Fruit fly (Drosophila melanogaster) whole organism, embryonic: ENCODE results near the gene CG1965.

Source experiments
- Aef1 ChIP-seq: fragments of 200-800 bp; sonication (Bioruptor generic); IDR thresholded peaks from 3 replicates; pipeline ENCODE4 v1.3.6; 2022; ENCODE audit warnings: missing biosample characterization, missing genetic modification characterization
- B-H1 ChIP-seq: fragments of 200-800 bp; sonication (Bioruptor generic); IDR thresholded peaks from 3 replicates; pipeline ENCODE4 v1.3.6; 2022; ENCODE audit warnings: missing biosample characterization, missing genetic modification characterization
- Bdp1 ChIP-seq: fragments of 200-800 bp; sonication (Bioruptor generic); optimal IDR thresholded peaks from 3 replicates; lab custom pipeline; 2016; ENCODE audit warnings: missing biosample characterization, missing genetic modification characterization
- CG11247 ChIP-seq: fragments of 200-800 bp; sonication (Bioruptor generic); IDR thresholded peaks from 2 replicates; pipeline ENCODE4 v1.3.6; 2022; ENCODE audit warnings: missing biosample characterization, missing genetic modification characterization
- CG12299 ChIP-seq: fragments of 200-800 bp; sonication (Bioruptor generic); optimal IDR thresholded peaks from 2 replicates; lab custom pipeline; 2018; ENCODE audit warnings: missing biosample characterization, mild to moderate bottlenecking, missing genetic modification characterization
- CG12391 ChIP-seq: fragments of 200-800 bp; sonication (Bioruptor generic); optimal IDR thresholded peaks from 3 replicates; lab custom pipeline; 2018; ENCODE audit warnings: missing biosample characterization, mild to moderate bottlenecking, missing genetic modification characterization, moderate library complexity
- CG13424 ChIP-seq: fragments of 200-800 bp; sonication (Bioruptor generic); optimal IDR thresholded peaks from 2 replicates; lab custom pipeline; 2019; ENCODE audit warnings: missing biosample characterization, mild to moderate bottlenecking, missing genetic modification characterization, moderate library complexity
- CG14965 ChIP-seq: fragments of 200-800 bp; sonication (Bioruptor generic); optimal IDR thresholded peaks from 2 replicates; lab custom pipeline; 2016; ENCODE audit warnings: missing biosample characterization, missing genetic modification characterization, borderline replicate concordance
- CG15696 ChIP-seq: fragments of 200-800 bp; sonication (Bioruptor generic); optimal IDR thresholded peaks from 2 replicates; lab custom pipeline; 2019; ENCODE audit warnings: missing biosample characterization, mild to moderate bottlenecking, missing genetic modification characterization, moderate library complexity
- CG16863 ChIP-seq: fragments of 200-800 bp; sonication (Bioruptor generic); optimal IDR thresholded peaks from 3 replicates; lab custom pipeline; 2016; ENCODE audit warnings: missing biosample characterization, missing genetic modification characterization
- CG3407 ChIP-seq: fragments of 200-800 bp; sonication (Bioruptor generic); optimal IDR thresholded peaks from 2 replicates; lab custom pipeline; 2018; ENCODE audit warnings: missing biosample characterization, mild to moderate bottlenecking, missing genetic modification characterization
- CG34422 ChIP-seq: fragments of 200-800 bp; sonication (Bioruptor generic); IDR thresholded peaks from 3 replicates; pipeline ENCODE4 v1.3.6; 2022; ENCODE audit warnings: missing biosample characterization, missing genetic modification characterization
- CG3726 ChIP-seq: fragments of 200-800 bp; sonication (Bioruptor generic); IDR thresholded peaks from 3 replicates; pipeline ENCODE4, ENCODE4 v1.3.6; 2022; ENCODE audit warnings: missing biosample characterization, missing genetic modification characterization
- CG3847 ChIP-seq: fragments of 200-800 bp; sonication (Bioruptor generic); IDR thresholded peaks from 2 replicates; pipeline ENCODE4 v1.3.6; 2022; ENCODE audit warnings: missing biosample characterization, missing genetic modification characterization
- CG4282 ChIP-seq: fragments of 200-800 bp; sonication (Bioruptor generic); optimal IDR thresholded peaks from 2 replicates; lab custom pipeline; 2016; ENCODE audit warnings: missing biosample characterization, missing genetic modification characterization
- CG4424 ChIP-seq: fragments of 200-800 bp; sonication (Bioruptor generic); optimal IDR thresholded peaks from 3 replicates; lab custom pipeline; 2016; ENCODE audit warnings: missing biosample characterization, missing genetic modification characterization
- CG6791 ChIP-seq: fragments of 200-800 bp; sonication (Bioruptor generic); IDR thresholded peaks from 3 replicates; pipeline ENCODE4 v1.3.6; 2022; ENCODE audit warnings: missing biosample characterization, missing genetic modification characterization; ENCODE audit not compliant: partially characterized antibody
- CG8765 ChIP-seq: fragments of 200-800 bp; sonication (Bioruptor generic); IDR thresholded peaks from 2 replicates; pipeline ENCODE4 v1.3.6; 2022; ENCODE audit warnings: missing biosample characterization, missing genetic modification characterization
- Dp ChIP-seq: fragments of 200-800 bp; sonication (Bioruptor generic); optimal IDR thresholded peaks from 2 replicates; lab custom pipeline; 2018; ENCODE audit warnings: missing biosample characterization, mild to moderate bottlenecking, missing genetic modification characterization, moderate library complexity
- Fer1 ChIP-seq: fragments of 200-800 bp; sonication (Bioruptor generic); optimal IDR thresholded peaks from 2 replicates; lab custom pipeline; 2017; ENCODE audit warnings: missing biosample characterization, mild to moderate bottlenecking, missing genetic modification characterization
- Gug ChIP-seq: fragments of 200-800 bp; sonication (Bioruptor generic); IDR thresholded peaks from 4 replicates; pipeline ENCODE4 v1.3.6; 2022; ENCODE audit warnings: missing biosample characterization, missing genetic modification characterization
- H2.0 ChIP-seq: fragments of 200-800 bp; sonication (Bioruptor generic); IDR thresholded peaks from 2 replicates; pipeline ENCODE4 v1.3.6; 2022; ENCODE audit warnings: missing biosample characterization, missing genetic modification characterization
- HLH3B ChIP-seq: fragments of 200-800 bp; sonication (Bioruptor generic); IDR thresholded peaks from 2 replicates; pipeline ENCODE4 v1.3.6; 2022; ENCODE audit warnings: missing biosample characterization, missing genetic modification characterization
- HLH4C ChIP-seq: fragments of 200-800 bp; sonication (Bioruptor generic); IDR thresholded peaks from 3 replicates; pipeline ENCODE4 v1.3.6; 2022; ENCODE audit warnings: missing biosample characterization, missing genetic modification characterization; ENCODE audit not compliant: partially characterized antibody
- HmgD ChIP-seq: fragments of 200-800 bp; sonication (Bioruptor generic); optimal IDR thresholded peaks from 3 replicates; lab custom pipeline; 2016; ENCODE audit warnings: missing biosample characterization, missing genetic modification characterization
- Lhr ChIP-seq: fragments of 200-800 bp; sonication (Bioruptor generic); optimal IDR thresholded peaks from 3 replicates; lab custom pipeline; 2017; ENCODE audit warnings: mild to moderate bottlenecking, missing biosample characterization, missing genetic modification reagents, missing genetic modification characterization
- Optix ChIP-seq: fragments of 200-800 bp; sonication (Bioruptor generic); IDR thresholded peaks from 3 replicates; pipeline ENCODE4 v1.3.6; 2022; ENCODE audit warnings: missing biosample characterization, missing genetic modification characterization
- Pdp1 ChIP-seq, 2 experiments: fragments of 200-800 bp; sonication (Bioruptor generic); optimal IDR thresholded peaks; 3 replicates each; lab custom pipeline; 2016; ENCODE audit warnings: missing biosample characterization in 2 of 2, missing genetic modification characterization in 2 of 2, mild to moderate bottlenecking in 1 of 2, moderate library complexity in 1 of 2
- Ssrp ChIP-seq: fragments of 200-800 bp; sonication (Bioruptor generic); optimal IDR thresholded peaks from 2 replicates; lab custom pipeline; 2018; ENCODE audit warnings: missing biosample characterization, mild to moderate bottlenecking, missing genetic modification characterization, moderate library complexity
- Usf ChIP-seq: fragments of 200-800 bp; sonication (Bioruptor generic); optimal IDR thresholded peaks from 2 replicates; lab custom pipeline; 2017; ENCODE audit warnings: missing genotype, missing biosample characterization, missing genetic modification characterization
- Xrp1 ChIP-seq: fragments of 200-800 bp; sonication (Bioruptor generic); IDR thresholded peaks from 2 replicates; pipeline ENCODE4 v1.3.6; 2022; ENCODE audit warnings: missing biosample characterization, missing genetic modification characterization
- ato ChIP-seq: fragments of 200-800 bp; sonication (Bioruptor generic); IDR thresholded peaks from 2 replicates; pipeline ENCODE4 v1.3.6; 2022; ENCODE audit warnings: missing biosample characterization, missing genetic modification characterization; ENCODE audit not compliant: partially characterized antibody
- chn ChIP-seq: fragments of 200-800 bp; sonication (Bioruptor generic); optimal IDR thresholded peaks from 2 replicates; lab custom pipeline; 2016; ENCODE audit warnings: missing biosample characterization, missing genetic modification characterization
- crc ChIP-seq: fragments of 200-800 bp; sonication (Bioruptor generic); optimal IDR thresholded peaks from 2 replicates; lab custom pipeline; 2016; ENCODE audit warnings: missing biosample characterization, missing genetic modification characterization
- dimm ChIP-seq: fragments of 200-800 bp; sonication (Bioruptor generic); IDR thresholded peaks from 2 replicates; pipeline ENCODE4 v1.3.6; 2022; ENCODE audit warnings: missing biosample characterization, missing genetic modification characterization
- emc ChIP-seq: fragments of 200-800 bp; sonication (Bioruptor generic); optimal IDR thresholded peaks from 2 replicates; lab custom pipeline; 2016; ENCODE audit warnings: missing biosample characterization, missing genetic modification characterization
- ems ChIP-seq: fragments of 200-800 bp; sonication (Bioruptor generic); optimal IDR thresholded peaks from 3 replicates; lab custom pipeline; 2016; ENCODE audit warnings: missing biosample characterization, missing genetic modification characterization
- fd64A ChIP-seq: fragments of 200-800 bp; sonication (Bioruptor generic); optimal IDR thresholded peaks from 3 replicates; lab custom pipeline; 2018; ENCODE audit warnings: missing biosample characterization, mild to moderate bottlenecking, missing genetic modification characterization
- fru ChIP-seq: fragments of >200 bp; optimal IDR thresholded peaks from 2 replicates; lab custom pipeline; 2017
- ftz-f1 ChIP-seq: fragments of 200-800 bp; sonication (Bioruptor generic); optimal IDR thresholded peaks from 2 replicates; lab custom pipeline; 2016; ENCODE audit warnings: missing biosample characterization, missing genetic modification characterization
- gfzf ChIP-seq: fragments of 200-800 bp; sonication (Bioruptor generic); optimal IDR thresholded peaks from 2 replicates; lab custom pipeline; 2016; ENCODE audit warnings: missing biosample characterization, mild to moderate bottlenecking, missing genetic modification characterization, moderate library complexity
- hth ChIP-seq: fragments of >200 bp; optimal IDR thresholded peaks from 2 replicates; lab custom pipeline; 2017; ENCODE audit warnings: inconsistent platforms
- jumu ChIP-seq: fragments of 200-800 bp; sonication (Bioruptor generic); optimal IDR thresholded peaks from 3 replicates; lab custom pipeline; 2016; ENCODE audit warnings: missing biosample characterization, missing genetic modification characterization
- row ChIP-seq: fragments of 200-800 bp; sonication (Bioruptor generic); IDR thresholded peaks from 3 replicates; pipeline ENCODE4 v1.3.6; 2022; ENCODE audit warnings: missing biosample characterization, missing genetic modification characterization
- sqz ChIP-seq: fragments of 200-800 bp; sonication (Bioruptor generic); optimal IDR thresholded peaks from 3 replicates; lab custom pipeline; 2018; ENCODE audit warnings: missing biosample characterization, mild to moderate bottlenecking, missing genetic modification characterization
- tgo ChIP-seq: fragments of 200-800 bp; sonication (Bioruptor generic); IDR thresholded peaks from 3 replicates; pipeline ENCODE4 v1.3.6; 2022; ENCODE audit warnings: missing biosample characterization, missing genetic modification characterization
- tx ChIP-seq: fragments of 200-800 bp; sonication (Bioruptor generic); optimal IDR thresholded peaks from 2 replicates; lab custom pipeline; 2016; ENCODE audit warnings: missing biosample characterization, missing genetic modification characterization
- unpg ChIP-seq: fragments of 200-800 bp; sonication (Bioruptor generic); optimal IDR thresholded peaks from 3 replicates; lab custom pipeline; 2018; ENCODE audit warnings: missing biosample characterization, mild to moderate bottlenecking, missing genetic modification characterization, moderate library complexity
- usp ChIP-seq: fragments of >200 bp; optimal IDR thresholded peaks from 2 replicates; lab custom pipeline; 2017; ENCODE audit warnings: missing biosample characterization, missing genetic modification characterization
- vnd ChIP-seq: fragments of 200-800 bp; sonication (Bioruptor generic); IDR thresholded peaks from 3 replicates; pipeline ENCODE4 v1.3.6; 2022; ENCODE audit warnings: missing biosample characterization, missing genetic modification characterization; ENCODE audit not compliant: partially characterized antibody
- wek ChIP-seq: fragments of 200-800 bp; sonication (Bioruptor generic); optimal IDR thresholded peaks from 3 replicates; lab custom pipeline; 2018; ENCODE audit warnings: missing biosample characterization, mild to moderate bottlenecking, missing genetic modification characterization, moderate library complexity
- zen ChIP-seq: fragments of 200-800 bp; sonication (Bioruptor generic); optimal IDR thresholded peaks from 3 replicates; lab custom pipeline; 2018; ENCODE audit warnings: missing biosample characterization, mild to moderate bottlenecking, missing genetic modification characterization, moderate library complexity

CG1965 gene

dm6 chr3R:7075712-7076183, 8.5 kb downstream of the CG1965 start (continued):
- TF ChIP-seq emc (GFP tag; lab: Kevin White, UChicago), result peak; percentile 75
- no peak for TF ChIP-seq usp (GFP tag; lab: Kevin White, UChicago)
- TF ChIP-seq CG4424 (GFP tag; lab: Kevin White, UChicago), result peak; percentile 87
- peak; percentile 87 for TF ChIP-seq CG16863 (GFP tag; lab: Kevin White, UChicago)
- peak; percentile 89 for TF ChIP-seq tx (GFP tag; lab: Kevin White, UChicago)
- peak; percentile 88 for TF ChIP-seq CG13424 (tag; lab: Kevin White, UChicago)
- TF ChIP-seq HLH3B (GFP tag; lab: Robert Waterston, UW), result no peak
- TF ChIP-seq CG12391, result peak; percentile 91
- no peak for TF ChIP-seq sqz
- no peak for TF ChIP-seq CG6791 (GFP tag; lab: Robert Waterston, UW)
- no peak for TF ChIP-seq B-H1 (GFP tag; lab: Robert Waterston, UW)
- no peak for TF ChIP-seq CG8765 (GFP tag; lab: Robert Waterston, UW)
- peak; percentile 71 for TF ChIP-seq Usf (GFP tag; lab: Kevin White, UChicago)
- TF ChIP-seq CG11247, result no peak
- TF ChIP-seq wek (GFP tag; lab: Kevin White, UChicago), result peak; percentile 22
- TF ChIP-seq Xrp1 (GFP tag; lab: Robert Waterston, UW), result no peak
- no peak for TF ChIP-seq H2.0 (GFP tag; lab: Robert Waterston, UW)
- no peak for TF ChIP-seq Dp (GFP tag; lab: Kevin White, UChicago)
- TF ChIP-seq CG3847, result no peak
- TF ChIP-seq Pdp1 (GFP tag; optimal IDR thresholded peaks at IDR 0.05; lab: Kevin White, UChicago), result peak; percentile 82 to 91
- TF ChIP-seq ems (GFP tag; lab: Kevin White, UChicago), result peak; percentile 87
- no peak for TF ChIP-seq gfzf (GFP tag; lab: Kevin White, UChicago)
- no peak for TF ChIP-seq Optix (GFP tag; lab: Robert Waterston, UW)
- TF ChIP-seq fd64A, result peak; percentile 76
- TF ChIP-seq CG3726 (GFP tag; lab: Robert Waterston, UW), result no peak
- TF ChIP-seq Lhr (GFP tag; lab: Kevin White, UChicago), result peak; percentile 56
- peak; percentile 72 for TF ChIP-seq jumu (GFP tag; lab: Kevin White, UChicago)
- TF ChIP-seq tgo, result no peak
- no peak for TF ChIP-seq CG34422 (GFP tag; lab: Robert Waterston, UW)
- no peak for TF ChIP-seq hth
- no peak for TF ChIP-seq dimm (GFP tag; lab: Robert Waterston, UW)
- TF ChIP-seq HLH4C, result no peak
- TF ChIP-seq Aef1 (GFP tag; lab: Robert Waterston, UW), result no peak
- no peak for TF ChIP-seq fru (lab: Kevin White, UChicago)
- peak; percentile 82 for TF ChIP-seq CG15696 (tag; lab: Kevin White, UChicago)
- peak; percentile 74 for TF ChIP-seq crc (GFP tag; lab: Kevin White, UChicago)
- TF ChIP-seq CG4282 (GFP tag; lab: Kevin White, UChicago), result peak; percentile 78
- peak; percentile 88 for TF ChIP-seq chn (GFP tag; lab: Kevin White, UChicago)
- peak; percentile 79 for TF ChIP-seq Bdp1 (GFP tag; lab: Kevin White, UChicago)
- no peak for TF ChIP-seq ftz-f1 (GFP tag; lab: Kevin White, UChicago)
- TF ChIP-seq vnd (GFP tag; lab: Robert Waterston, UW), result no peak
- TF ChIP-seq row (GFP tag; lab: Robert Waterston, UW), result no peak
- TF ChIP-seq ato, result no peak
- peak; percentile 94 for TF ChIP-seq Fer1 (GFP tag; lab: Kevin White, UChicago)
- TF ChIP-seq Gug (GFP tag; lab: Robert Waterston, UW), result peak; percentile 86
- peak; percentile 58 for TF ChIP-seq CG14965 (GFP tag; lab: Kevin White, UChicago)
- peak; percentile 90 for TF ChIP-seq zen
- peak; percentile 73 for TF ChIP-seq CG3407 (GFP tag; lab: Kevin White, UChicago)
- TF ChIP-seq Ssrp (tag; lab: Kevin White, UChicago), result peak; percentile 88
- peak; percentile 70 for TF ChIP-seq CG12299
- peak; percentile 54 for TF ChIP-seq HmgD (GFP tag; lab: Kevin White, UChicago)
- TF ChIP-seq unpg (GFP tag; lab: Kevin White, UChicago), result peak; percentile 91
